Worm (Caenorhabditis elegans) whole organism, young adult: Measurements from ENCODE around the gene F23F1.10.

ENCODE experiments used
- B0019.2 ChIP-seq: fragments of 200-800 bp; sonication (Bioruptor generic); conservative IDR thresholded peaks from 2 replicates; pipeline ENCODE4 v1.3.6; 2022; ENCODE audit warnings: missing genetic modification reagents, missing genetic modification characterization, missing compliant biosample characterization
- B0035.1 ChIP-seq: sonication (generic microtip); optimal IDR thresholded peaks from 2 replicates; lab custom pipeline; 2016; ENCODE audit warnings: missing genetic modification characterization, mild to moderate bottlenecking, missing compliant biosample characterization, missing genotype, missing genetic modification reagents
- F39B2.1 ChIP-seq: fragments of 200-800 bp; sonication (Bioruptor generic); IDR thresholded peaks from 2 replicates; pipeline ENCODE4 v1.3.6; 2022; ENCODE audit warnings: missing genetic modification reagents, missing genetic modification characterization, missing compliant biosample characterization
- ama-1 ChIP-seq, 3 experiments: fragments of 150-350 bp in 1 of 3; sonication (generic microtip) in 2 of 3; optimal IDR thresholded peaks; 2 replicates each; lab custom pipeline; 2014 to 2018; ENCODE audit warnings: missing biosample characterization in 2 of 3, missing genetic modification characterization in 2 of 3, missing genetic modification reagents in 2 of 3
- aptf-3 ChIP-seq: fragments of 200-800 bp; sonication (Bioruptor generic); IDR thresholded peaks from 2 replicates; pipeline ENCODE4 v1.3.6; 2022; ENCODE audit warnings: missing genetic modification characterization, missing compliant biosample characterization
- dpl-1 ChIP-seq: fragments of 150-350 bp; optimal IDR thresholded peaks from 2 replicates; lab custom pipeline; 2014; ENCODE audit warnings: missing biosample characterization, missing genetic modification reagents, missing genetic modification characterization
- egl-18 ChIP-seq: fragments of 200-800 bp; sonication (Bioruptor generic); IDR thresholded peaks from 2 replicates; pipeline ENCODE4 v1.3.6; 2022; ENCODE audit warnings: missing genetic modification reagents, missing genetic modification characterization, missing compliant biosample characterization
- mel-28 ChIP-seq: sonication (generic microtip); optimal IDR thresholded peaks from 2 replicates; lab custom pipeline; 2016; ENCODE audit warnings: borderline replicate concordance, mild to moderate bottlenecking, missing genetic modification characterization, missing compliant biosample characterization
- nfya-1 ChIP-seq: sonication (generic microtip); optimal IDR thresholded peaks from 2 replicates; lab custom pipeline; 2017; ENCODE audit warnings: antibody characterized with exemption, missing compliant biosample characterization, missing genetic modification characterization, borderline replicate concordance; ENCODE audit not compliant: insufficient read depth
- pha-4 ChIP-seq: fragments of 150-350 bp; sonication (generic microtip); optimal IDR thresholded peaks from 2 replicates; lab custom pipeline; 2014; ENCODE audit warnings: missing biosample characterization, missing genetic modification reagents, missing genetic modification characterization
- unc-62 ChIP-seq: fragments of 150-350 bp; optimal IDR thresholded peaks from 2 replicates; lab custom pipeline; 2014; ENCODE audit warnings: missing biosample characterization, missing genetic modification reagents, missing genetic modification characterization

ce11 chrII:44740-45139 lies 3.0 kb upstream of the F23F1.10 start, which contains the start of gene rpoa-49:
- TF ChIP-seq ama-1 (optimal IDR thresholded peaks at IDR 0.05; lab: Kevin White, UChicago) (no peak), ama-1 (GFP tag; optimal IDR thresholded peaks at IDR 0.05; lab: Kevin White, UChicago) (no peak), nfya-1 (no peak), mel-28 (tag; lab: Kevin White, UChicago) (no peak), aptf-3 (GFP tag; lab: Robert Waterston, UW) (no peak), unc-62 (GFP tag; lab: Kevin White, UChicago) (no peak), B0019.2 (GFP tag; lab: Robert Waterston, UW) (no peak), B0035.1 (tag; lab: Kevin White, UChicago) (no peak), pha-4 (tag; lab: Kevin White, UChicago) (no peak), egl-18 (GFP tag; lab: Robert Waterston, UW) (no peak), F39B2.1 (GFP tag; lab: Robert Waterston, UW) (no peak), dpl-1 (GFP tag; lab: Kevin White, UChicago) (no peak)
